Worm (Caenorhabditis elegans): ENCODE measurements around the gene fbxb-90.

ce11 chrII:3711047-3711446 is 37.6 kb downstream of the fbxb-90 start, which contains the start of gene fbxc-53:
- TF ChIP-seq tbx-11 (GFP tag; IDR thresholded peaks at IDR 0.05), result no peak
- no peak for TF ChIP-seq ama-1 (optimal IDR thresholded peaks at IDR 0.05)
- TF ChIP-seq pes-1 (GFP tag; IDR thresholded peaks at IDR 0.05), result no peak
- TF ChIP-seq ceh-13 (GFP tag; optimal IDR thresholded peaks at IDR 0.05), result no peak
- no peak for TF ChIP-seq tbx-37 (GFP tag; conservative IDR thresholded peaks at IDR 0.05)
- TF ChIP-seq ceh-36 (tag; optimal IDR thresholded peaks at IDR 0.05), result peak; percentile 51
- TF ChIP-seq aly-1 (tag; optimal IDR thresholded peaks at IDR 0.05), result no peak
- no peak for TF ChIP-seq hmbx-1 (tag; optimal IDR thresholded peaks at IDR 0.05)
- no peak for TF ChIP-seq B0310.2 (tag; optimal IDR thresholded peaks at IDR 0.05)
- TF ChIP-seq sea-1 (GFP tag; conservative IDR thresholded peaks at IDR 0.05), result no peak
- no peak for TF ChIP-seq flt-1 (GFP tag; IDR thresholded peaks at IDR 0.05)
- TF ChIP-seq hmg-4 (GFP tag; optimal IDR thresholded peaks at IDR 0.05), result no peak
- TF ChIP-seq scrt-1 (GFP tag; IDR thresholded peaks at IDR 0.05), result no peak

All from whole organism, early embryonic.